Fruit fly (Drosophila melanogaster) whole organism, larva: ENCODE data around the gene CG13460.

ENCODE experiments used
- noc ChIP-seq: fragments of 200-800 bp; sonication (Bioruptor generic); optimal IDR thresholded peaks from 3 replicates; lab custom pipeline; 2019; ENCODE audit warnings: missing biosample characterization, mild to moderate bottlenecking, missing genetic modification characterization, moderate library complexity

Gene CG13460

DNA sequence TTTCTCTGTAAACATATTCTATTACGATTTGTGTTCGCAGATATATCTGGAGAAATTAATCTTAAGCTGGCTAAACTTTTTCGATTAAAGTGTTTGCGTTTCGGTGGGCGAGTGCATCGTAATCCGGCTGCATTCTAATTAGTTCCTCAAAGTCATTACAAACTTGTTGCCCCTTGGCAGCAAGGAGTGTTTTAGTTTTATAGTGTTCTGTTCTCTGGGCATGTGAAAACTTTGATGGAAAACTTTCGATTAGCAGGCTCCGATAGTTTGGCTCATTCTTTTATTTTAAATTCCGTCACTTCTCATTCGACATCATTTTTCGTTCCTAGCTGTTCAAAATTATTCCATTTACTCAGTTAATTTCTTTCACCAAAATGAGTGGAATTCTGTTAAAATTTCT lies 38.3 kb downstream of the CG13460 start, which contains the start of gene CG32148:
TSS of gene CG32148 (plus strand) at position 301 of the 400 bp plus-strand sequence.
- no peak for TF ChIP-seq noc (tag; lab: Kevin White, UChicago)

DNA sequence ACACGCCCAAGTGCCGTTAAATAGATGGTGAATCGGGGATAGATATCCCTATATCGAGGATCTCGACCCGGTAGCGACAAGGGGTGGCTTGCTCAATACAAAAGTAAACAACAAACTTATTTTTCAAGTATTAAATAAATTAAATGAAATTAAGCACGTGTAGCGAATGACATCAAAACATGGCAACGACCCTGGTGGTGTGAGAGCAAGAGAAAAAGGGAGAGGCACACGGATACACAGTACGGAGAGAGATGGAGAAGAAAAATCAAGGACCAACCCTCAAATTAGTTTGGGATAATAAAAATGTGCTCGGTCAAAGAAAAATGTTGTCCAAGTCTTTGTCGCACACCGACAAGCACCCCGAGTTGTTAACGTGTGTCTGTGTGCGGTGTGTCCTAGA lies 40.5 kb downstream of the CG13460 start:
- no peak for TF ChIP-seq noc (tag; lab: Kevin White, UChicago)

DNA sequence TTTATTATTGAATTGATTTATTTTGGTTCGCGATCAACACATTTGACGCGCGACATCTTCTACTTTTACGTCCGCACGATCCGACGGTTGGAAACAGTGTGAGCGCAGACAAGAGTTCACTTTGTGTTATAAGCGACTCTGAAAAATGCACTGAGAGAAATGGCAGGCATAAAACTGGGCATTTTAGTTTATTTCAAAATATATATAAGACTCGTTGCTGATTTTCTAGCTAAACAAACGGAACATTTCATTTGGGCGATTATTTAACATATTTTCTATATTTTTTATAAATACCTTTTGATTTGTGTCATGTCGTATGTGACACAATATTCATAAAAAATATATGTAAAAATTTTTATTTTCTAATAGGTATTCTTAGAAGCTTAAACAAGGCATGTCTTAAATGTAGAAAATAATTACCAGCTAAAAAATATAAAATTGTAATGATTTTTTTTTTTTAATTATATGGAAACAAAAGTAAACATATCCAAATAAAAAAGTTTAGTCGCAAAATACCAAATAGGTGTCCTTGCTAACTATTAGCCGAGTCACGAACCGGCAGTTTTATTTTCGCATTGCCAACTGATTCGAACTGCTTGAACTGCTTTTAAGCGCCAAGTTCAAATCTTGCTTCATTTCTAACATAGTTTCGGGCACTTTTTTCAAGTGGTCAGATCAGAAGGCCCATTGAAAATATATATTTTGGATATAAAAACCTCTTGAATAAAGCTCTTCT lies 47.4 kb downstream of the CG13460 start, which contains the start of gene Reck:
TSS of gene Reck (minus strand) at position 106 of the 736 bp plus-strand sequence.
- TF ChIP-seq noc (tag; lab: Kevin White, UChicago), result no peak

DNA sequence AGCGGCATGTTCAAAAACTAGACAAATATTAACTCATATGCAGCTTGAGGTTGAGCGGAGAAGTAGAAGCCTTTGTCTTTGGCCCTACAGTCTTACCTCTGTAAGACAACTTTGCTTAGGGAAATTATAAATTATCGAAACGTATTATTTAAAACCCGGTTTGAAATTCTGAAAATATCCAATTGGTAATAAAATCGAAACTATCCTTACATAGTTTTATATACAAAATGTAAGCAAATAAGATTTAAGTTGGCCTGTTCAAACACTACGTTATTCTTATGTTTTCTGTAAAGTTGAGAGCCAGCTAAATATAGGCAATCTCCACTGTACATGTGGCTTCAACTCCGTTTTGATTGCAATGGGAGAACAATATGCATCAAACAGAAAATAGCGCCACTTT lies 48.2 kb downstream of the CG13460 start:
- TF ChIP-seq noc (tag; lab: Kevin White, UChicago), result no peak

DNA sequence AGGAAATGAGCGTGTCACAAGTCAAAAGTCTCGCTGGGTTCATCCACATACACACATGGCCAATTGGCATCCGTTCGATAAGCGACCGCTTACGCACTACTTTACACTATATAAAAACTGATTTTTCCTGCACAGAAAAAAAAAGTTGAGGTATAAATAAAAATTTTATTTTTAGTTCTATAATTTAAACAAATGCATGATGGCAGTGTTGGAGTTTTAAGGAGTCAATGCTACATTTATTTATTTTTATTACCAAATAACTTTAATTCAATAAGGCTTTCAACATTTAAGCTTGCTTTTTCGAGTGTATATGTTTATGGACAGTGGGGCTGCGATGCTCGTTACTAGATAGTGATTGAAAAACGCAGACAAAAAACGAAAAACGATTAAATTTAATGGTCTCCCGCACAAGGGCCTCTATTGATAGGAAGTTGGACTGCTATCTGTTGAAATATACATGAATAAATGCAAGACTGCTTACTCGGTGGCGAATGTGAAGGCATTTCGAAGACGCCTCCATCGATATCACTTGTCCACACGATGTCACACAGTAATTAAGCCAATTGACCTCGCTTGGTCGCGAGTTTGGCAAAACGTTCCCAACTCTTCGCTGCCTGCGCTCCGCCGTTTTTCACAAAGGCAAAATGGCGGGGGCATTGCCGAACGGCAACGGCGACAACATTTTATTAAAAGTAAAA lies 49.7 kb downstream of the CG13460 start:
- peak; percentile 74 for TF ChIP-seq noc (tag; lab: Kevin White, UChicago)

DNA sequence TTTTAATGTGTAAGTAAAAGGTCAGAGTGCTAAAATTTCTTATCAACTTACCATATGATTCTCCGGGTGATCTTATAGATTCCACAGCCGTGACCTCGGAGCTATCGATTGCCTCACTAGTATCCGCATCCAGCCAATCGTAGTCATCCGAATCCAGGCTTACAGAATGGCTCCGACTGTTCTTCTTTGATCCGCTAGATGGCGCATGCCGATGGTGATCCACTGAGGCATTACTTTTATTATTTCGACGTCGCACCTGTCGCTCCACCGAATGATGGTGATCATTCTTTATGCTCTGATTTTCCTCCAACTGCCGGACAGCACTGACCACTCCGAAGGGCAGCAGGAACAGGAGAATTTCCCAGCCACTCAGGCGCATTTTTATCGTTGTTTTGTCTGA lies 50.4 kb downstream of the CG13460 start:
- no peak for TF ChIP-seq noc (tag; lab: Kevin White, UChicago)
